Worm (Caenorhabditis elegans): Measurements from ENCODE around the gene dsl-2.

The dsl-2 gene

DNA sequence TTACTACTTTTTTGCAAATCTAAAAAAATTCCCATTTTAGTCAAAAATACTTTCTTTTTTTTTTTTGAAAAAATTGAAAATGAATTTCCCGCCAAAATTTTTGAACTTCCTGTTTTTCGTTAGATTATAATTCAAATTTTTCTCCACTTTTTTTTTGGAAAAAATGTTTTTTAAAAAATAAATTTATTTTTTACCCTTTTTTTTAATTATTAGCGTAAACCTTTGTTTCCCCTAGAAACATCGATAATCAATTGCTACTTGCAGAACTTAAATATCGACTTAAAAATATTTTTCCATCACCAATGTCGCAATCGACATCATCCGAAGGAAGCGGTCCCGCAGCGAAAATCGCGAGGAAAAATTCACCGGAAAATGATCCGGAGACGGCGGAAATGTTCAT, 34.4 kb downstream of the dsl-2 start, which contains the start of gene cec-2:
Gene cec-2 (plus strand): TSS at position 301 of the 400 bp plus-strand sequence.
- TF ChIP-seq ztf-29 (GFP tag; IDR thresholded peaks at IDR 0.05) (no peak), T22C8.4 (GFP tag; IDR thresholded peaks at IDR 0.05) (no peak), klf-2 (GFP tag; conservative IDR thresholded peaks at IDR 0.05) (no peak), flt-1 (GFP tag; IDR thresholded peaks at IDR 0.05) (no peak), med-1 (GFP tag; optimal IDR thresholded peaks at IDR 0.05; ENCODE audit: insufficient read depth) (no peak), tab-1 (GFP tag; IDR thresholded peaks at IDR 0.05) (no peak), cog-1 (tag; optimal IDR thresholded peaks at IDR 0.05) (no peak)

ce11 chrIV:1168311-1168965, 36.3 kb downstream of the dsl-2 start:
- TF ChIP-seq flt-1 (GFP tag; IDR thresholded peaks at IDR 0.05), result no peak
- TF ChIP-seq tab-1 (GFP tag; IDR thresholded peaks at IDR 0.05), result no peak
- TF ChIP-seq ztf-23 (GFP tag; IDR thresholded peaks at IDR 0.05), result no peak
- no peak for TF ChIP-seq klf-2 (GFP tag; conservative IDR thresholded peaks at IDR 0.05)
- TF ChIP-seq med-1 (GFP tag; optimal IDR thresholded peaks at IDR 0.05; ENCODE audit: insufficient read depth), result no peak
- no peak for TF ChIP-seq T22C8.4 (GFP tag; IDR thresholded peaks at IDR 0.05)
- no peak for TF ChIP-seq ztf-29 (GFP tag; IDR thresholded peaks at IDR 0.05)
- no peak for TF ChIP-seq cog-1 (tag; optimal IDR thresholded peaks at IDR 0.05)
- TF ChIP-seq ref-1 (GFP tag; conservative IDR thresholded peaks at IDR 0.05), result no peak

ce11 chrIV:1167352-1167751, 37.4 kb downstream of the dsl-2 start:
- no peak for TF ChIP-seq flt-1 (GFP tag; IDR thresholded peaks at IDR 0.05)
- TF ChIP-seq med-1 (GFP tag; optimal IDR thresholded peaks at IDR 0.05; ENCODE audit: insufficient read depth), result no peak
- no peak for TF ChIP-seq tab-1 (GFP tag; IDR thresholded peaks at IDR 0.05)

DNA sequence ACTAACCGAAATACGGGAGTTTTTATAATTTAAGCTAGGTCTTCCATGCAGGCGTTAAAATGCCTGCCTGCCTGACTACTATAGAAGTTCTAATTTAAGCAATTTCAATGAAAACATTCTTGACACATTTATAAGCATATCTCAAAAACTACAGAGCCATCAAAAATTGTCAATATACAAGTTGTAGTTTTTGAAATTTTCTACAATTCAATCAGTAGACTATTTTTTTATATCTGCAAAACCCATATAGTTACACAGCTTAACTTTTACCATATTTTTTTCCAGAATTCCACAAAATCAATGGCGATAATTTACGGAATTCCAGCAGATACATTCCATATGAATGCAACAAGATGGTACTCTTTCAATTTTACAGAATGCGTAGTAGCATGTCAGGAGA, 41.6 kb downstream of the dsl-2 start, which contains the start of gene C50A2.7:
Gene C50A2.7 (plus strand): TSS at position 301 of the 400 bp plus-strand sequence.
- TF ChIP-seq cog-1 (tag; optimal IDR thresholded peaks at IDR 0.05), result no peak
- TF ChIP-seq tab-1 (GFP tag; IDR thresholded peaks at IDR 0.05), result no peak
- no peak for TF ChIP-seq klf-2 (GFP tag; conservative IDR thresholded peaks at IDR 0.05)
- no peak for TF ChIP-seq flt-1 (GFP tag; IDR thresholded peaks at IDR 0.05)
- TF ChIP-seq T22C8.4 (GFP tag; IDR thresholded peaks at IDR 0.05), result no peak
- TF ChIP-seq ztf-23 (GFP tag; IDR thresholded peaks at IDR 0.05), result no peak
- TF ChIP-seq ztf-29 (GFP tag; IDR thresholded peaks at IDR 0.05), result no peak
- no peak for TF ChIP-seq ref-1 (GFP tag; conservative IDR thresholded peaks at IDR 0.05)
- no peak for TF ChIP-seq med-1 (GFP tag; optimal IDR thresholded peaks at IDR 0.05; ENCODE audit: insufficient read depth)

- TF ChIP-seq cog-1 (tag; optimal IDR thresholded peaks at IDR 0.05) (no peak), flt-1 (GFP tag; IDR thresholded peaks at IDR 0.05) (no peak), ref-1 (GFP tag; conservative IDR thresholded peaks at IDR 0.05) (no peak), ztf-23 (GFP tag; IDR thresholded peaks at IDR 0.05) (no peak), tab-1 (GFP tag; IDR thresholded peaks at IDR 0.05) (no peak), T22C8.4 (GFP tag; IDR thresholded peaks at IDR 0.05) (no peak), ztf-29 (GFP tag; IDR thresholded peaks at IDR 0.05) (no peak), klf-2 (GFP tag; conservative IDR thresholded peaks at IDR 0.05) (no peak), med-1 (GFP tag; optimal IDR thresholded peaks at IDR 0.05; ENCODE audit: insufficient read depth) (no peak)
Observed at ce11 chrIV:1160386-1160785, 44.4 kb downstream of the dsl-2 start, which contains the start of gene ets-8. ets-8 (minus strand) TSS chrIV:1160486.

DNA sequence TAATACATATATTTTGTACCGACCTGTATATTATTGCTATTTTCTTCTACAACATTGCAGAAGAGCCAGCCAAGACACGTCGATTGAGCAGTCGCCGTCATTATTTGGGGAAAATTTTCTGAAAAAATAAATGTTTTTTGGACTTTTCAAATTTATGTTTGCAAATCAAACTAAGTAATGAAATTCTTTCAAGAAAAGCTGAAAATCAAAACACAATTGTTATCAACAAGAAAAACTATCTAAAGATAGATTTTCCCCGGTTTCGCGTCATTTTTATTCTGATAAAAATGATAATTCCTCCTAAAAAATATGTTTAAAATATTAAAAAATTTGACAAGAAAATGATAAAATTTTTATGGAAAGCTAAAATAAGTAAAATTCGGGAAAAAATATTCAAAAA, 46.8 kb downstream of the dsl-2 start, which contains the start of gene C50A2.3:
Gene C50A2.3 (minus strand): TSS at position 101 of the 400 bp plus-strand sequence.
- TF ChIP-seq med-1 (GFP tag; optimal IDR thresholded peaks at IDR 0.05; ENCODE audit: insufficient read depth) (no peak), tab-1 (GFP tag; IDR thresholded peaks at IDR 0.05) (no peak), ztf-29 (GFP tag; IDR thresholded peaks at IDR 0.05) (no peak), ref-1 (GFP tag; conservative IDR thresholded peaks at IDR 0.05) (no peak), klf-2 (GFP tag; conservative IDR thresholded peaks at IDR 0.05) (no peak), T22C8.4 (GFP tag; IDR thresholded peaks at IDR 0.05) (no peak), flt-1 (GFP tag; IDR thresholded peaks at IDR 0.05) (no peak), ztf-23 (GFP tag; IDR thresholded peaks at IDR 0.05) (no peak), cog-1 (tag; optimal IDR thresholded peaks at IDR 0.05) (no peak)

ce11 chrIV:1155206-1155605, 49.6 kb downstream of the dsl-2 start:
- TF ChIP-seq ref-1 (GFP tag; conservative IDR thresholded peaks at IDR 0.05), result no peak
- no peak for TF ChIP-seq med-1 (GFP tag; optimal IDR thresholded peaks at IDR 0.05; ENCODE audit: insufficient read depth)
- TF ChIP-seq cog-1 (tag; optimal IDR thresholded peaks at IDR 0.05), result no peak
- no peak for TF ChIP-seq ztf-29 (GFP tag; IDR thresholded peaks at IDR 0.05)
- no peak for TF ChIP-seq T22C8.4 (GFP tag; IDR thresholded peaks at IDR 0.05)
- no peak for TF ChIP-seq flt-1 (GFP tag; IDR thresholded peaks at IDR 0.05)
- no peak for TF ChIP-seq tab-1 (GFP tag; IDR thresholded peaks at IDR 0.05)
- TF ChIP-seq ztf-23 (GFP tag; IDR thresholded peaks at IDR 0.05), result no peak
- TF ChIP-seq klf-2 (GFP tag; conservative IDR thresholded peaks at IDR 0.05), result no peak

Measured in whole organism, midembryonic.